Worm (Caenorhabditis elegans): Measurements from ENCODE around the gene Y94H6A.3.

DNA sequence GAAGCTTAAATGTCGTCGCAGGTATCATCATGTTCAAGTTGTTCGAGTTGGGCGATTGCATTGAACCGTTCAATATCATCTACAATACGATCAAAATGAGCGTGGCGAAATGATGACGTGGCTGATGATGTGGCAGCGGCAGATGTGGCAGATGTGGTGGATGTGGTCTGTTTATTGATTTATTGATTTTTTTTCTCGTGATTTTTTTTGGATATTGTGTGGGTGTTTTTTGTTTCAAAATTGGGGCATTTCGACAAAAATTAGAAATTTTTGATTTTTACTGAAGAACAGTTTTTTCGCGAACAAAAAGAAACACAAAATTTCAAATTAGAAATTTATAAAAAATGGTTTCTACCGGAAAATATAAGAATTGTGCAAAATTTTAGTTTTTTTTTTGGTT, 4.0 kb downstream of the Y94H6A.3 start:
- TF ChIP-seq ama-1 (optimal IDR thresholded peaks at IDR 0.05) (no peak), B0310.2 (tag; optimal IDR thresholded peaks at IDR 0.05) (no peak)
